Worm (Caenorhabditis elegans) whole organism, L3 larva: ENCODE results near the gene nuo-5.

ENCODE experiments used
- ZK546.5 ChIP-seq: sonication (generic microtip); optimal IDR thresholded peaks from 2 replicates; lab custom pipeline; 2017; ENCODE audit warnings: missing biosample characterization, missing genetic modification characterization
- aly-2 ChIP-seq: fragments of 150-350 bp; optimal IDR thresholded peaks from 2 replicates; lab custom pipeline; 2014; ENCODE audit warnings: missing biosample characterization, missing genetic modification characterization
- ama-1 ChIP-seq: fragments of 150-350 bp; optimal IDR thresholded peaks from 2 replicates; lab custom pipeline; 2018
- ceh-28 ChIP-seq: fragments of 150-350 bp; optimal IDR thresholded peaks from 2 replicates; lab custom pipeline; 2014; ENCODE audit warnings: missing biosample characterization, missing genetic modification reagents, missing genetic modification characterization
- ceh-82 ChIP-seq: fragments of 150-350 bp; optimal IDR thresholded peaks from 2 replicates; lab custom pipeline; 2014; ENCODE audit warnings: missing biosample characterization, missing genetic modification characterization
- ceh-9 ChIP-seq: sonication (generic microtip); optimal IDR thresholded peaks from 2 replicates; lab custom pipeline; 2018; ENCODE audit warnings: missing biosample characterization, missing genetic modification characterization
- egl-5 ChIP-seq: fragments of 150-350 bp; optimal IDR thresholded peaks from 2 replicates; lab custom pipeline; 2017; ENCODE audit warnings: missing biosample characterization, missing genetic modification reagents, missing genetic modification characterization, inconsistent platforms
- elt-1 ChIP-seq: fragments of 150-350 bp; optimal IDR thresholded peaks from 2 replicates; lab custom pipeline; 2014; ENCODE audit warnings: missing biosample characterization, missing genetic modification characterization
- elt-2 ChIP-seq: sonication (generic microtip); optimal IDR thresholded peaks from 2 replicates; lab custom pipeline; 2016; ENCODE audit warnings: missing genetic modification reagents, mild to moderate bottlenecking, missing genetic modification characterization, missing compliant biosample characterization
- elt-3 ChIP-seq, 3 experiments: fragments of 150-350 bp in 1 of 3; sonication (generic microtip) in 2 of 3; optimal IDR thresholded peaks; 2 replicates in 2 of 3; 4 replicates in 1 of 3; lab custom pipeline; 2014 to 2017; ENCODE audit warnings: missing biosample characterization in 3 of 3, missing genetic modification characterization in 3 of 3
- eor-1 ChIP-seq, 2 experiments: fragments of 150-350 bp; optimal IDR thresholded peaks; 2 replicates each; lab custom pipeline; 2014 to 2018; ENCODE audit warnings: missing biosample characterization in 2 of 2, missing genetic modification characterization in 2 of 2
- fkh-10 ChIP-seq: sonication (generic microtip); optimal IDR thresholded peaks from 2 replicates; lab custom pipeline; 2017; ENCODE audit warnings: missing biosample characterization, missing genetic modification reagents, missing genetic modification characterization
- fkh-2 ChIP-seq: fragments of 150-350 bp; optimal IDR thresholded peaks from 2 replicates; lab custom pipeline; 2014; ENCODE audit warnings: missing biosample characterization, missing genetic modification reagents, missing genetic modification characterization
- fos-1 ChIP-seq: fragments of 150-350 bp; optimal IDR thresholded peaks from 2 replicates; lab custom pipeline; 2014; ENCODE audit warnings: missing biosample characterization, missing genetic modification characterization
- hmg-11 ChIP-seq: sonication (generic microtip); optimal IDR thresholded peaks from 2 replicates; lab custom pipeline; 2016; ENCODE audit warnings: missing genetic modification characterization, missing compliant biosample characterization
- lin-15B ChIP-seq: fragments of 150-350 bp; optimal IDR thresholded peaks from 2 replicates; lab custom pipeline; 2014; ENCODE audit warnings: missing biosample characterization, missing genetic modification characterization
- lsy-12 ChIP-seq: sonication (generic microtip); optimal IDR thresholded peaks from 2 replicates; lab custom pipeline; 2016; ENCODE audit warnings: mild to moderate bottlenecking, missing genetic modification characterization, missing compliant biosample characterization
- mml-1 ChIP-seq: fragments of 150-350 bp; sonication (generic microtip); optimal IDR thresholded peaks from 3 replicates; lab custom pipeline; 2014; ENCODE audit warnings: missing biosample characterization, missing genetic modification characterization
- nfya-1 ChIP-seq: sonication (generic microtip); optimal IDR thresholded peaks from 2 replicates; lab custom pipeline; 2017; ENCODE audit warnings: missing genetic modification characterization, mild to moderate bottlenecking, missing compliant biosample characterization, antibody characterized with exemption, moderate library complexity; ENCODE audit not compliant: insufficient read depth
- nhr-11 ChIP-seq: fragments of 150-350 bp; optimal IDR thresholded peaks from 2 replicates; lab custom pipeline; 2014; ENCODE audit warnings: missing biosample characterization, missing genetic modification characterization
- nhr-12 ChIP-seq: fragments of 150-350 bp; optimal IDR thresholded peaks from 2 replicates; lab custom pipeline; 2014; ENCODE audit warnings: missing biosample characterization, missing genetic modification characterization
- nhr-28 ChIP-seq: fragments of 150-350 bp; optimal IDR thresholded peaks from 2 replicates; lab custom pipeline; 2014; ENCODE audit warnings: missing biosample characterization, missing genetic modification characterization
- nhr-43 ChIP-seq: sonication (generic microtip); optimal IDR thresholded peaks from 2 replicates; lab custom pipeline; 2016; ENCODE audit warnings: mild to moderate bottlenecking, missing genetic modification characterization, missing compliant biosample characterization; ENCODE audit not compliant: poor library complexity, severe bottlenecking
- nhr-67 ChIP-seq: fragments of 150-350 bp; optimal IDR thresholded peaks from 2 replicates; lab custom pipeline; 2014; ENCODE audit warnings: missing biosample characterization, missing genetic modification characterization
- nhr-76 ChIP-seq: fragments of 150-350 bp; sonication (generic microtip); optimal IDR thresholded peaks from 5 replicates; lab custom pipeline; 2014; ENCODE audit warnings: missing biosample characterization, missing genetic modification characterization
- pha-4 ChIP-seq: fragments of 150-350 bp; optimal IDR thresholded peaks from 2 replicates; lab custom pipeline; 2014; ENCODE audit warnings: missing biosample characterization, missing genetic modification reagents, missing genetic modification characterization
- pqm-1 ChIP-seq: fragments of 150-350 bp; optimal IDR thresholded peaks from 2 replicates; lab custom pipeline; 2017; ENCODE audit warnings: missing biosample characterization, missing genetic modification characterization, inconsistent platforms
- sea-2 ChIP-seq: fragments of 150-350 bp; sonication (generic microtip); optimal IDR thresholded peaks from 4 replicates; lab custom pipeline; 2014; ENCODE audit warnings: missing biosample characterization, missing genetic modification reagents, missing genetic modification characterization
- skn-1 ChIP-seq: fragments of 150-350 bp; optimal IDR thresholded peaks from 2 replicates; lab custom pipeline; 2014; ENCODE audit warnings: missing biosample characterization, missing genetic modification characterization
- snpc-4 ChIP-seq: fragments of 150-350 bp; optimal IDR thresholded peaks from 2 replicates; lab custom pipeline; 2014; ENCODE audit warnings: missing biosample characterization, missing genetic modification characterization
- tbx-2 ChIP-seq: sonication (generic microtip); optimal IDR thresholded peaks from 2 replicates; lab custom pipeline; 2016; ENCODE audit warnings: mild to moderate bottlenecking, missing genetic modification characterization, missing compliant biosample characterization
- unc-39 ChIP-seq: sonication (generic microtip); optimal IDR thresholded peaks from 4 replicates; lab custom pipeline; 2017; ENCODE audit warnings: missing biosample characterization, missing genetic modification characterization
- unc-62 ChIP-seq: fragments of 150-350 bp; sonication (generic microtip); optimal IDR thresholded peaks from 4 replicates; lab custom pipeline; 2014; ENCODE audit warnings: missing biosample characterization, missing genetic modification reagents, missing genetic modification characterization
- zag-1 ChIP-seq: fragments of 150-350 bp; optimal IDR thresholded peaks from 2 replicates; lab custom pipeline; 2014; ENCODE audit warnings: missing biosample characterization, missing genetic modification characterization
- ztf-4 ChIP-seq: fragments of 150-350 bp; optimal IDR thresholded peaks from 2 replicates; lab custom pipeline; 2014; ENCODE audit warnings: missing biosample characterization, missing genetic modification characterization

The nuo-5 gene

DNA sequence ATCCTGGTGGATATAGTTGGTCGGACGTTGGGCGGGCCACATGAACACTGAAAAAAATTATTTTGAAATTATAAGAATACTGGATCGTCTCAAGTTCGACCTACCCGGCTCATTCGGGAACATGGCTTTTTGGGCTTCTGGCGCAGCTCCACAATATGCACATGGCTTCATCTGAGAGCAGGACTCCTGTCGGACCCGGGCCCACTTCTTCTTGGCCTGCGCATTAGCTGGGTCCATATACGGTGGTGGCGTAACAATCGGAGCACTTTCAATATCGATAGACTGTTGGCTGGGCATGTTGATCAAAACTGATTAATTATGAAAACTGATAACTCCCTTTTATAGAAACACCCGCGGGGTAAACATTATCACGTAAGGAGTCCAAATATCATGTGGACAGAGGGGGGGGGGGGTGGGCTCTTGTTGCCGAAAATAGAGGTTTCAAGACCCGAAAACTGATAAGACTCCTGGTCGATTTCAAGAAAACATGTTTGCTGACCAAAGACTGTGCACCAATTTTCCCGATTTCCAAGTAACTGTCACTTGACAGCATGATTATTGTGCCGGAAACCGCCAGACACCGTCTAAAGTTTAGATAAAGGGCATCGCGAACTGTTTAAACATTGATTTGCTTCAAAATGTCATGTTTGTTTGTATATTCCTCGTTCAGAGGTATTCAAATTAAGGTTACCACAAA, 32.2 kb downstream of the nuo-5 start, which contains the start of gene dod-3:
Gene dod-3 (minus strand): TSS at position 315 of the 697 bp plus-strand sequence.
- TF ChIP-seq pqm-1: peak; percentile 67
- TF ChIP-seq ama-1 (lab: Kevin White, UChicago): peak; percentile 70
- no peak for TF ChIP-seq egl-5 (tag; lab: Kevin White, UChicago)
- TF ChIP-seq elt-2 (tag; lab: Kevin White, UChicago): peak; percentile 95
- TF ChIP-seq, all 47 proteins: peak for 3

DNA sequence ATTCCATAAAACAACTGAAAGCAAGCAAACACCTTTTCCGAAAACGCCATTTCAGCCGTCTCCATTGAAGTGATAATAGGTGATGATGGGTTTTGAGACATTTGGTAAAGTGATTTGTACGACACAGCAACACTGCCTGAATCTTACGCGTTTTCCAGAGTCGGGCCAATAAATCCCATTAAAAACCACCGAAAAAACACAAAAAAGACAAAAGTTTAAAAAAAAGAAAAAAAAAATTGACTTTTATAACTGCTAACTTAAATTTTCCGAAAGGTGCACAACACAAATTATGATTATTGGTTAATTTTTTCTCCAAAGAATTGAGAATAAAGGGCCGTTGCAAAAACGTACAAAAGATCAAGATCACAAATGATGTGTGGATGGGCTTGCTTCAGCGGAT, 35.6 kb downstream of the nuo-5 start, which contains the start of gene srg-57:
Gene srg-57 (minus strand): TSS at position 101 of the 400 bp plus-strand sequence.
- TF ChIP-seq nhr-11 (tag; lab: Kevin White, UChicago) (no peak), nhr-12 (no peak), unc-62 (GFP tag; lab: Kevin White, UChicago) (no peak), ama-1 (lab: Kevin White, UChicago) (no peak), ceh-82 (tag; lab: Kevin White, UChicago) (no peak), nhr-43 (tag; lab: Kevin White, UChicago) (no peak), fkh-10 (GFP tag; lab: Kevin White, UChicago) (no peak), fkh-2 (tag; lab: Kevin White, UChicago) (no peak)

DNA sequence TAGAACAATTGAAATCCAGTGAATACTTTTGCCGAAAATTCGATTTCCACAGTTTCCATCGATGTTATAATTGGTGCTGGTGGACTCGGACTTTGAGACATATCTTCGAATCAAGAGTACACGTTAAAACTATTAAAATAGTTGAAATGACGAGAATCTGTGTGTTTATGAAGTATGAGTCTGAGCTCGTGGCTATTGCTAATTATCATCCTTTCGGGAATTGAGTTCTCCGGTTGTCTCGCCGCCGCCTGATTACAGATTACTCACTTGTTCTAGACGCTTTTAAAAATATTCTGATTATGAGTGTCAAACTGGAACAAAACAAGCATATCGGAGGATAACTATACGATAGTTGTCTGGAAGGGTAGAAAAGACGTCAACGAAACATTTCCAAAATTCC, 39.4 kb downstream of the nuo-5 start, which contains the start of gene srg-56:
Gene srg-56 (minus strand): TSS at position 101 of the 400 bp plus-strand sequence.
- TF ChIP-seq unc-62 (GFP tag; lab: Kevin White, UChicago) (no peak), fos-1 (no peak), tbx-2 (no peak), nhr-28 (tag; lab: Kevin White, UChicago) (no peak), elt-3 (tag; optimal IDR thresholded peaks at IDR 0.05; lab: Kevin White, UChicago) (no peak), hmg-11 (no peak), nhr-11 (tag; lab: Kevin White, UChicago) (no peak), lsy-12 (tag; lab: Kevin White, UChicago) (no peak), ztf-4 (tag; lab: Kevin White, UChicago) (no peak)
- TF ChIP-seq, all 47 proteins: peak for 0

DNA sequence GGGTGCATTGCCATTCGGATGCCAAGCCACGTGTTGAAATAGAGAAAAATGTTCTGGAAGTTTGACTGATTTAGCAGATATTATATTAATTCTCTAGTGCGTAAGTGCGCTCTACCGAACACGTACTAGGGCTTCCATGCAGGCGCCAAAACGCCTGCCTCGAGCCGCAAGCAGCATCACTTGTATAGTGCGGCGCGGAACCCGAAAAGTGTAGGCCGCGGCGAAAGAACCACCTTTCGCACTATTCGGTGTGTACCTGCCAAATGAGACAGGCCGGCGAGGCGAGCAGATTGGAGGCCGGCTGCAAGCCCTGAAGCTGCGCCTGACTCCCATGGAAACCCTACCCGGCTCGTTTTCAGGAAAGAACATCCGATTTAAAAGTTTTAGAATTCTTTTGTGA, 40.8 kb downstream of the nuo-5 start:
- TF ChIP-seq snpc-4 (tag; lab: Kevin White, UChicago): no peak
- no peak for TF ChIP-seq nhr-76 (tag; lab: Kevin White, UChicago)
- TF ChIP-seq pha-4 (tag; lab: Kevin White, UChicago): no peak
- TF ChIP-seq unc-39 (tag; lab: Kevin White, UChicago): no peak
- TF ChIP-seq lsy-12 (tag; lab: Kevin White, UChicago): no peak
- TF ChIP-seq aly-2 (tag; lab: Kevin White, UChicago): no peak
- TF ChIP-seq zag-1 (tag; lab: Kevin White, UChicago): no peak
- TF ChIP-seq, all 47 proteins: peak for 0

DNA sequence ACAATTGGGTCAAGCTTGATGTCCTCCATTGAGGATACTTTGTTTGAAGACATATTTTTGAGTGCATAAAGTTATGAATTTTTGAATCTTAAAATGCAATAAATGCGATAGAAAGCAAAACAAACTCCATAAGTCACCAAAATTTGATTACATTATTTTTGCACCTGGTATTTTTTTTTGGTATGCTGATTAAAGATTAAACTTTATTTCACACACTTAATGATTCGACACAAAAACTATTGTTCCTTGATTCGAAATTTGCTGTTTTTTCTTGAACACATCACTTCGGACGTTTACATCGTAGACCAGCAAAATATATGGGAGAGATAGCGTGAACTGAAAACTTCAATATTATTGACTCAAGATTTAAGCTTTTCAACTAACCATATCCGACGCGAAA, 41.5 kb downstream of the nuo-5 start, which contains the start of gene srg-61:
Gene srg-61 (minus strand): TSS at position 101 of the 400 bp plus-strand sequence.
- TF ChIP-seq ceh-28 (tag; lab: Kevin White, UChicago) (no peak), eor-1 (tag; optimal IDR thresholded peaks at IDR 0.05; lab: Kevin White, UChicago) (no peak), aly-2 (tag; lab: Kevin White, UChicago) (no peak), fkh-2 (tag; lab: Kevin White, UChicago) (no peak), nfya-1 (tag; lab: Kevin White, UChicago) (no peak), ceh-9 (no peak), elt-2 (tag; lab: Kevin White, UChicago) (no peak), elt-1 (tag; lab: Kevin White, UChicago) (no peak), ztf-4 (tag; lab: Kevin White, UChicago) (no peak), nhr-67 (tag; lab: Kevin White, UChicago) (no peak), skn-1 (tag; lab: Kevin White, UChicago) (no peak), sea-2 (GFP tag; lab: Kevin White, UChicago) (no peak), lin-15B (tag; lab: Kevin White, UChicago) (no peak), ZK546.5 (tag; lab: Kevin White, UChicago) (no peak), mml-1 (tag; lab: Kevin White, UChicago) (no peak)
- TF ChIP-seq, all 47 proteins: peak for 0
